Fruit fly (Drosophila melanogaster) whole organism, embryonic: Measurements from ENCODE around the gene SelG.
A peak's percentile ranks its signal among the peaks of the same experiment; 100 is the strongest.

Experiments used
- B-H1 ChIP-seq: fragments of 200-800 bp; sonication (Bioruptor generic); IDR thresholded peaks from 3 replicates; pipeline ENCODE4 v1.3.6; 2022; ENCODE audit warnings: missing biosample characterization, missing genetic modification characterization
- BEAF-32 ChIP-seq: fragments of 200-800 bp; sonication (Bioruptor generic); optimal IDR thresholded peaks from 3 replicates; lab custom pipeline; 2017; ENCODE audit warnings: missing biosample characterization, missing genetic modification characterization, mild to moderate bottlenecking, moderate library complexity, missing genetic modification reagents
- Blimp-1 ChIP-seq: fragments of 200-800 bp; sonication (Bioruptor generic); optimal IDR thresholded peaks from 3 replicates; lab custom pipeline; 2018; ENCODE audit warnings: missing biosample characterization, missing genetic modification characterization, mild to moderate bottlenecking, moderate library complexity, missing genetic modification reagents
- CG10267 ChIP-seq: fragments of 200-800 bp; sonication (Bioruptor generic); optimal IDR thresholded peaks from 2 replicates; lab custom pipeline; 2018; ENCODE audit warnings: missing biosample characterization, mild to moderate bottlenecking, missing genetic modification characterization, moderate library complexity
- CG10366 ChIP-seq: fragments of 200-800 bp; sonication (Bioruptor generic); IDR thresholded peaks from 2 replicates; pipeline ENCODE4 v1.3.6; 2022; ENCODE audit warnings: missing biosample characterization, missing genetic modification characterization
- CG11085 ChIP-seq: fragments of 200-800 bp; sonication (Bioruptor generic); IDR thresholded peaks from 2 replicates; pipeline ENCODE4 v1.3.6; 2022; ENCODE audit warnings: missing biosample characterization, missing genetic modification characterization
- CG12659 ChIP-seq: fragments of 200-800 bp; sonication (Bioruptor generic); optimal IDR thresholded peaks from 3 replicates; lab custom pipeline; 2017; ENCODE audit warnings: mild to moderate bottlenecking, missing biosample characterization, missing genetic modification reagents, missing genetic modification characterization
- CG12942 ChIP-seq: fragments of 200-800 bp; sonication (Bioruptor generic); optimal IDR thresholded peaks from 3 replicates; lab custom pipeline; 2016; ENCODE audit warnings: missing biosample characterization, missing genetic modification characterization
- CG13287 ChIP-seq: fragments of 200-800 bp; sonication (Bioruptor generic); IDR thresholded peaks from 2 replicates; pipeline ENCODE4 v1.3.6; 2022; ENCODE audit warnings: missing biosample characterization, missing genetic modification characterization; ENCODE audit not compliant: partially characterized antibody
- CG14667 ChIP-seq: fragments of 200-800 bp; sonication (Bioruptor generic); IDR thresholded peaks from 2 replicates; pipeline ENCODE4 v1.3.6; 2022; ENCODE audit warnings: missing biosample characterization, missing genetic modification characterization
- CG15696 ChIP-seq: fragments of 200-800 bp; sonication (Bioruptor generic); optimal IDR thresholded peaks from 2 replicates; lab custom pipeline; 2019; ENCODE audit warnings: missing biosample characterization, mild to moderate bottlenecking, missing genetic modification characterization, moderate library complexity
- CG1603 ChIP-seq: fragments of 200-800 bp; sonication (Bioruptor generic); optimal IDR thresholded peaks from 2 replicates; lab custom pipeline; 2019; ENCODE audit warnings: missing biosample characterization, mild to moderate bottlenecking, missing genetic modification characterization, moderate library complexity
- CG31388 ChIP-seq: fragments of 200-800 bp; sonication (Bioruptor generic); optimal IDR thresholded peaks from 2 replicates; lab custom pipeline; 2016; ENCODE audit warnings: missing biosample characterization, missing genetic modification characterization
- CG32767 ChIP-seq: fragments of 200-800 bp; sonication (Bioruptor generic); IDR thresholded peaks from 2 replicates; pipeline ENCODE4 v1.3.6; 2022; ENCODE audit warnings: missing biosample characterization, missing genetic modification characterization
- CG7963 ChIP-seq: fragments of 200-800 bp; sonication (Bioruptor generic); IDR thresholded peaks from 3 replicates; pipeline ENCODE4 v1.3.6; 2022; ENCODE audit warnings: missing biosample characterization, missing genetic modification characterization; ENCODE audit not compliant: partially characterized antibody
- CG8944 ChIP-seq: fragments of 200-800 bp; sonication (Bioruptor generic); optimal IDR thresholded peaks from 3 replicates; lab custom pipeline; 2016; ENCODE audit warnings: missing biosample characterization, missing genetic modification characterization
- CG9609 ChIP-seq: fragments of 200-800 bp; sonication (Bioruptor generic); optimal IDR thresholded peaks from 3 replicates; lab custom pipeline; 2016; ENCODE audit warnings: missing biosample characterization, missing genetic modification characterization
- CG9797 ChIP-seq: fragments of 200-800 bp; sonication (Bioruptor generic); optimal IDR thresholded peaks from 3 replicates; lab custom pipeline; 2018; ENCODE audit warnings: missing biosample characterization, mild to moderate bottlenecking, missing genetic modification characterization
- E2f2 ChIP-seq: fragments of 200-800 bp; sonication (Bioruptor generic); IDR thresholded peaks from 2 replicates; pipeline ENCODE4 v1.3.6; 2022; ENCODE audit warnings: missing biosample characterization, missing genetic modification characterization
- Elba2 ChIP-seq: fragments of 200-800 bp; sonication (Bioruptor generic); optimal IDR thresholded peaks from 3 replicates; lab custom pipeline; 2016; ENCODE audit warnings: missing biosample characterization, missing genetic modification characterization
- Ets65A ChIP-seq: fragments of 200-800 bp; sonication (Bioruptor generic); peaks from one replicate; lab custom pipeline; 2016; ENCODE audit warnings: missing biosample characterization, missing genetic modification characterization
- Fer2 ChIP-seq: fragments of 200-800 bp; sonication (Bioruptor generic); optimal IDR thresholded peaks from 2 replicates; lab custom pipeline; 2018; ENCODE audit warnings: missing biosample characterization, mild to moderate bottlenecking, missing genetic modification characterization, moderate library complexity
- HLH54F ChIP-seq: fragments of 200-800 bp; sonication (Bioruptor generic); optimal IDR thresholded peaks from 3 replicates; lab custom pipeline; 2016; ENCODE audit warnings: missing biosample characterization, missing genetic modification characterization
- Hmx ChIP-seq: fragments of 200-800 bp; sonication (Bioruptor generic); optimal IDR thresholded peaks from 2 replicates; lab custom pipeline; 2016; ENCODE audit warnings: missing biosample characterization, missing genetic modification characterization
- Jarid2 ChIP-seq: fragments of 200-800 bp; sonication (Bioruptor generic); optimal IDR thresholded peaks from 3 replicates; lab custom pipeline; 2017; ENCODE audit warnings: mild to moderate bottlenecking, missing biosample characterization, missing genetic modification reagents, missing genetic modification characterization
- Lpt ChIP-seq: fragments of >200 bp; optimal IDR thresholded peaks from 2 replicates; lab custom pipeline; 2018; ENCODE audit warnings: missing biosample characterization, missing genetic modification characterization
- Max ChIP-seq: fragments of 200-800 bp; sonication (Bioruptor generic); optimal IDR thresholded peaks from 2 replicates; lab custom pipeline; 2016; ENCODE audit warnings: missing biosample characterization, mild to moderate bottlenecking, missing genetic modification characterization
- Meics ChIP-seq: fragments of 200-800 bp; sonication (Bioruptor generic); optimal IDR thresholded peaks from 2 replicates; lab custom pipeline; 2017; ENCODE audit warnings: missing biosample characterization, mild to moderate bottlenecking, missing genetic modification characterization
- NFAT ChIP-seq: fragments of 200-800 bp; sonication (Bioruptor generic); IDR thresholded peaks from 2 replicates; pipeline ENCODE4 v1.3.6; 2022; ENCODE audit warnings: missing biosample characterization, missing genetic modification characterization
- NfI ChIP-seq: fragments of 200-800 bp; sonication (Bioruptor generic); optimal IDR thresholded peaks from 3 replicates; lab custom pipeline; 2018; ENCODE audit warnings: missing biosample characterization, mild to moderate bottlenecking, missing genetic modification characterization, moderate library complexity
- Stat92E ChIP-seq, 3 experiments: fragments of >200 bp in 2 of 3; fragments of 200-800 bp in 1 of 3; sonication (Bioruptor generic) in 1 of 3; optimal IDR thresholded peaks; 2 replicates each; lab custom pipeline; 2017 to 2019; ENCODE audit warnings: missing biosample characterization in 3 of 3, missing genetic modification characterization in 3 of 3, mild to moderate bottlenecking in 1 of 3, moderate library complexity in 1 of 3
- al ChIP-seq: fragments of 200-800 bp; sonication (Bioruptor generic); IDR thresholded peaks from 2 replicates; pipeline ENCODE4 v1.3.6; 2022; ENCODE audit warnings: missing biosample characterization, missing genetic modification characterization
- az2 ChIP-seq: fragments of 200-800 bp; sonication (Bioruptor generic); optimal IDR thresholded peaks from 3 replicates; lab custom pipeline; 2016; ENCODE audit warnings: missing biosample characterization, missing genetic modification characterization
- bowl ChIP-seq: fragments of 200-800 bp; sonication (Bioruptor generic); IDR thresholded peaks from 2 replicates; pipeline ENCODE4 v1.3.6; 2022; ENCODE audit warnings: missing biosample characterization, missing genetic modification characterization
- cad ChIP-seq: fragments of >200 bp; optimal IDR thresholded peaks from 2 replicates; lab custom pipeline; 2017; ENCODE audit warnings: missing biosample characterization, missing genetic modification characterization
- chn ChIP-seq: fragments of 200-800 bp; sonication (Bioruptor generic); optimal IDR thresholded peaks from 2 replicates; lab custom pipeline; 2016; ENCODE audit warnings: missing biosample characterization, missing genetic modification characterization
- corto ChIP-seq: fragments of 200-800 bp; sonication (Bioruptor generic); optimal IDR thresholded peaks from 2 replicates; lab custom pipeline; 2016; ENCODE audit warnings: missing biosample characterization, mild to moderate bottlenecking, missing genetic modification characterization, moderate library complexity
- dm ChIP-seq: fragments of 200-800 bp; sonication (Bioruptor generic); optimal IDR thresholded peaks from 3 replicates; lab custom pipeline; 2016; ENCODE audit warnings: missing biosample characterization, missing genetic modification characterization
- en ChIP-seq: fragments of 200-800 bp; sonication (Bioruptor generic); optimal IDR thresholded peaks from 2 replicates; lab custom pipeline; 2016; ENCODE audit warnings: missing biosample characterization, missing genetic modification characterization
- exex ChIP-seq: fragments of 200-800 bp; sonication (Bioruptor generic); optimal IDR thresholded peaks from 4 replicates; lab custom pipeline; 2018; ENCODE audit warnings: missing biosample characterization, mild to moderate bottlenecking, missing genetic modification characterization, moderate library complexity
- mam ChIP-seq: fragments of 200-800 bp; sonication (Bioruptor generic); optimal IDR thresholded peaks from 3 replicates; lab custom pipeline; 2016; ENCODE audit warnings: missing biosample characterization, missing genetic modification characterization
- org-1 ChIP-seq: fragments of 200-800 bp; sonication (Bioruptor generic); optimal IDR thresholded peaks from 2 replicates; lab custom pipeline; 2017; ENCODE audit warnings: missing biosample characterization, missing genetic modification characterization
- p53 ChIP-seq: fragments of 200-800 bp; sonication (Bioruptor generic); optimal IDR thresholded peaks from 2 replicates; lab custom pipeline; 2016; ENCODE audit warnings: missing biosample characterization, missing genetic modification characterization
- pfk ChIP-seq: fragments of 200-800 bp; sonication (Bioruptor generic); optimal IDR thresholded peaks from 2 replicates; lab custom pipeline; 2018; ENCODE audit warnings: missing biosample characterization, mild to moderate bottlenecking, missing genetic modification characterization, moderate library complexity
- pho ChIP-seq: fragments of 200-800 bp; sonication (Bioruptor generic); optimal IDR thresholded peaks from 2 replicates; lab custom pipeline; 2016; ENCODE audit warnings: missing biosample characterization, missing genetic modification characterization
- shn ChIP-seq: fragments of 200-800 bp; sonication (Bioruptor generic); optimal IDR thresholded peaks from 3 replicates; lab custom pipeline; 2016; ENCODE audit warnings: missing biosample characterization, missing genetic modification characterization
- slbo ChIP-seq: fragments of 200-800 bp; sonication (Bioruptor generic); IDR thresholded peaks from 2 replicates; pipeline ENCODE4 v1.3.6; 2022; ENCODE audit warnings: missing biosample characterization, missing genetic modification characterization
- ssp ChIP-seq: fragments of 200-800 bp; sonication (Bioruptor generic); IDR thresholded peaks from 2 replicates; pipeline ENCODE4 v1.3.6; 2022; ENCODE audit warnings: missing biosample characterization, missing genetic modification characterization
- stc ChIP-seq: fragments of 200-800 bp; sonication (Bioruptor generic); IDR thresholded peaks from 2 replicates; pipeline ENCODE4 v1.3.6; 2022; ENCODE audit warnings: missing biosample characterization, missing genetic modification characterization
- tup ChIP-seq: fragments of 200-800 bp; sonication (Bioruptor generic); optimal IDR thresholded peaks from 2 replicates; lab custom pipeline; 2016; ENCODE audit warnings: missing biosample characterization, mild to moderate bottlenecking, missing genetic modification characterization, moderate library complexity
- vnd ChIP-seq: fragments of 200-800 bp; sonication (Bioruptor generic); IDR thresholded peaks from 3 replicates; pipeline ENCODE4 v1.3.6; 2022; ENCODE audit warnings: missing biosample characterization, missing genetic modification characterization; ENCODE audit not compliant: partially characterized antibody

Gene SelG

dm6 chrX:11852310-11852709 lies 34.8 kb upstream of the SelG start, which contains the start of gene p24-1 (continued):
- TF ChIP-seq B-H1 (GFP tag; lab: Robert Waterston, UW) (no peak), mam (GFP tag; lab: Kevin White, UChicago) (peak; percentile 68), vnd (GFP tag; lab: Robert Waterston, UW) (peak; percentile 71), p53 (GFP tag; lab: Kevin White, UChicago) (no peak), CG32767 (GFP tag; lab: Robert Waterston, UW) (no peak), CG12942 (GFP tag; lab: Kevin White, UChicago) (peak; percentile 40), slbo (GFP tag; lab: Robert Waterston, UW) (peak; percentile 81), CG9609 (GFP tag; lab: Kevin White, UChicago) (peak; percentile 64), bowl (GFP tag; lab: Robert Waterston, UW) (no peak), Jarid2 (GFP tag; lab: Kevin White, UChicago) (no peak), shn (GFP tag; lab: Kevin White, UChicago) (peak; percentile 40), exex (tag; lab: Kevin White, UChicago) (peak; percentile 1), Max (GFP tag; lab: Kevin White, UChicago) (no peak), CG14667 (no peak), CG9797 (GFP tag; lab: Kevin White, UChicago) (peak; percentile 53), org-1 (GFP tag; lab: Kevin White, UChicago) (no peak), ssp (GFP tag; lab: Robert Waterston, UW) (peak; percentile 23; the same call in 1 of the 2 replicates), corto (GFP tag; lab: Kevin White, UChicago) (no peak), CG8944 (GFP tag; lab: Kevin White, UChicago) (peak; percentile 28), stc (GFP tag; lab: Robert Waterston, UW) (no peak; the same call in 1 of the 2 replicates), az2 (GFP tag; lab: Kevin White, UChicago) (peak; percentile 9), cad (no peak), CG13287 (GFP tag; lab: Robert Waterston, UW) (peak; percentile 91), Lpt (no peak), en (no peak), E2f2 (GFP tag; lab: Robert Waterston, UW) (peak; percentile 94), HLH54F (GFP tag; lab: Kevin White, UChicago) (peak; percentile 62), Blimp-1 (no peak), Elba2 (GFP tag; lab: Kevin White, UChicago) (no peak), CG11085 (GFP tag; lab: Robert Waterston, UW) (peak; percentile 35; the same call in 1 of the 2 replicates), Meics (GFP tag; lab: Kevin White, UChicago) (peak; percentile 34), dm (GFP tag; lab: Kevin White, UChicago) (peak; percentile 61), pho (GFP tag; lab: Kevin White, UChicago) (peak; percentile 47), tup (GFP tag; lab: Kevin White, UChicago) (no peak), NfI (GFP tag; lab: Kevin White, UChicago) (peak; percentile 67), pfk (GFP tag; lab: Kevin White, UChicago) (peak; percentile 18), Fer2 (tag; lab: Kevin White, UChicago) (peak; percentile 13), CG10267 (tag; lab: Kevin White, UChicago) (peak; percentile 95), CG1603 (tag; lab: Kevin White, UChicago) (peak; percentile 79), al (GFP tag; lab: Robert Waterston, UW) (0 out of 2 replicates have a peak, but pooled peaks have one; percentile 11), CG7963 (peak; percentile 74), Ets65A (GFP tag; lab: Kevin White, UChicago) (peak; percentile 96), BEAF-32 (GFP tag; lab: Kevin White, UChicago) (peak; percentile 87), chn (GFP tag; lab: Kevin White, UChicago) (peak; percentile 60), CG12659 (GFP tag; lab: Kevin White, UChicago) (peak; percentile 67), CG10366 (GFP tag; lab: Robert Waterston, UW) (no peak), CG31388 (GFP tag; lab: Kevin White, UChicago) (no peak), CG15696 (tag; lab: Kevin White, UChicago) (peak; percentile 7), NFAT (GFP tag; lab: Robert Waterston, UW) (peak; percentile 81), Hmx (no peak), Stat92E (GFP tag; optimal IDR thresholded peaks at IDR 0.05; lab: Kevin White, UChicago) (peak in 1 of 3 experiments; percentile 20)
